Worm (Caenorhabditis elegans): ENCODE results near the gene T26H8.4.

ce11 chrV:15285984-15286383 is 20.7 kb downstream of the T26H8.4 start:
- no peak for TF ChIP-seq tbx-2 (tag; optimal IDR thresholded peaks at IDR 0.05)
- TF ChIP-seq unc-62 (GFP tag; optimal IDR thresholded peaks at IDR 0.05): no peak
- no peak for TF ChIP-seq lsy-2 (tag; optimal IDR thresholded peaks at IDR 0.05)
- no peak for TF ChIP-seq mep-1 (tag; optimal IDR thresholded peaks at IDR 0.05)
- no peak for TF ChIP-seq aly-2 (tag; optimal IDR thresholded peaks at IDR 0.05)
- no peak for TF ChIP-seq snpc-4 (tag; optimal IDR thresholded peaks at IDR 0.05)
- TF ChIP-seq pqm-1 (tag; optimal IDR thresholded peaks at IDR 0.05): no peak
- TF ChIP-seq nhr-237 (tag; optimal IDR thresholded peaks at IDR 0.05): no peak
- TF ChIP-seq fos-1 (tag; optimal IDR thresholded peaks at IDR 0.05): no peak

All from whole organism, L1 larva.